Worm (Caenorhabditis elegans) whole organism, L4 larva: ENCODE results near the gene idi-1.

ENCODE experiments used
- T20F7.1 ChIP-seq: fragments of 200-800 bp; sonication (Bioruptor generic); optimal IDR thresholded peaks from 2 replicates; lab custom pipeline; 2018; ENCODE audit warnings: mild to moderate bottlenecking, missing genetic modification characterization, missing compliant biosample characterization
- Y75B8A.6 ChIP-seq: fragments of 200-800 bp; sonication (Bioruptor generic); IDR thresholded peaks from 2 replicates; pipeline ENCODE4 v1.3.6; 2022; ENCODE audit warnings: missing genetic modification reagents, missing genetic modification characterization, missing compliant biosample characterization
- arid-1 ChIP-seq: fragments of 200-800 bp; sonication (Bioruptor generic); conservative IDR thresholded peaks from 2 replicates; pipeline ENCODE4 v1.3.6; 2022; ENCODE audit warnings: missing genetic modification reagents, missing genetic modification characterization, missing compliant biosample characterization
- fos-1 ChIP-seq: fragments of 150-350 bp; optimal IDR thresholded peaks from 2 replicates; lab custom pipeline; 2014; ENCODE audit warnings: missing biosample characterization, missing genetic modification characterization
- lin-13 ChIP-seq: fragments of 150-350 bp; optimal IDR thresholded peaks from 2 replicates; lab custom pipeline; 2014; ENCODE audit warnings: missing biosample characterization, missing genetic modification reagents, missing genetic modification characterization
- mdl-1 ChIP-seq, 2 experiments: fragments of 150-350 bp in 1 of 2; sonication (generic microtip) in 1 of 2; optimal IDR thresholded peaks; 2 replicates each; lab custom pipeline; 2014 to 2017; ENCODE audit warnings: missing biosample characterization in 2 of 2, missing genetic modification characterization in 2 of 2
- nhr-76 ChIP-seq: fragments of 150-350 bp; optimal IDR thresholded peaks from 2 replicates; lab custom pipeline; 2014; ENCODE audit warnings: missing biosample characterization, missing genetic modification characterization
- sdz-12 ChIP-seq: fragments of 200-800 bp; sonication (Bioruptor generic); optimal IDR thresholded peaks from 2 replicates; lab custom pipeline; 2018; ENCODE audit warnings: mild to moderate bottlenecking, missing genetic modification characterization, missing compliant biosample characterization

DNA sequence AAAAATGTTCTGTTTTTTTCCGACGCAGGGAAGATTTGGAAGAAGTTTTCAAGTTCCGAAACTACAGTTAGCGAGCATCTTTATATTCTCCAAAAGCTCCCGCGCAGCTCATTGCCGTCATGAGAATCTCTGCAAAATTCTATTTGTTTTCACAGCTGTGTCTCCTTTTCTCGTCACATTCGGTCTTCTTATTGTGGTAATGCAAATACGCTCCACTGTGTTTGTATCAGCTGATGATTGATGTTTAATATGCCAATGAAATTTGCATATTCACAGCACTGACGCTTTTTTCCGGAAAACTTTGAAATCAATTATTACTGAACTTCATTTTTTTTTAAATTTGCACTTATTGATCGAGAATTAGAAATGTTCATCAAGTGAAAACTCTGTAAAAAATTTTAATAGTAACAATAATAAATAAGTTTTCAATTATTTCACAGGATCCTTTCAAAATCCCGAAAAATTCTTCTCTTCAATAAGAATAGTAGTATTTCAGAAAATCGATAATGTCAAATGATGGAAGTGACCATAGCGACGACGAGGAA is 1.6 kb downstream of the idi-1 start, which contains the start of gene K06H7.2:
- TF ChIP-seq lin-13 (GFP tag; lab: Kevin White, UChicago) (no peak), sdz-12 (GFP tag; lab: Kevin White, UChicago) (no peak), T20F7.1 (GFP tag; lab: Kevin White, UChicago) (peak; percentile 39), fos-1 (tag; lab: Kevin White, UChicago) (no peak), mdl-1 (tag; optimal IDR thresholded peaks at IDR 0.05; lab: Kevin White, UChicago) (no peak), arid-1 (no peak), nhr-76 (tag; lab: Kevin White, UChicago) (no peak), Y75B8A.6 (GFP tag; lab: Robert Waterston, UW) (no peak)
